Fruit fly (Drosophila melanogaster): ENCODE measurements around the gene Flad2.

Flad2 gene

dm6 chr2L:13412219-13412618 is at the start of gene Flad2:
Gene Flad2 (plus strand): TSS chr2L:13412519.
- TF ChIP-seq Dfd (GFP tag; optimal IDR thresholded peaks at IDR 0.05) (no peak), woc (GFP tag; optimal IDR thresholded peaks at IDR 0.05) (no peak), tai (GFP tag; optimal IDR thresholded peaks at IDR 0.05) (no peak), Vsx2 (GFP tag; optimal IDR thresholded peaks at IDR 0.05; ENCODE audit: partially characterized antibody) (no peak), usp (GFP tag; optimal IDR thresholded peaks at IDR 0.05) (no peak), sv (GFP tag; optimal IDR thresholded peaks at IDR 0.05) (no peak), CG9705 (GFP tag; optimal IDR thresholded peaks at IDR 0.05) (no peak), rgr (GFP tag; optimal IDR thresholded peaks at IDR 0.05) (no peak), Hr83 (GFP tag; optimal IDR thresholded peaks at IDR 0.05; ENCODE audit: poor library complexity, severe bottlenecking) (no peak), jim (GFP tag; optimal IDR thresholded peaks at IDR 0.05) (no peak), GATAd (GFP tag; optimal IDR thresholded peaks at IDR 0.05) (no peak), Myc (optimal IDR thresholded peaks at IDR 0.05) (no peak)

- no peak for TF ChIP-seq GATAd (GFP tag; optimal IDR thresholded peaks at IDR 0.05)
- no peak for TF ChIP-seq woc (GFP tag; optimal IDR thresholded peaks at IDR 0.05)
Observed at dm6 chr2L:13362953-13363352, 49.4 kb upstream of the Flad2 start.

- TF ChIP-seq psq (GFP tag; optimal IDR thresholded peaks at IDR 0.05) (peak; percentile 48), h (GFP tag; optimal IDR thresholded peaks at IDR 0.05) (peak; percentile 1), dmrt93B (GFP tag; optimal IDR thresholded peaks at IDR 0.05) (peak; percentile 53), br (GFP tag; optimal IDR thresholded peaks at IDR 0.05) (no peak), foxo (GFP tag; optimal IDR thresholded peaks at IDR 0.05) (peak in 1 of 2 experiments; percentile 62), brk (GFP tag; optimal IDR thresholded peaks at IDR 0.05) (peak; percentile 35), Dfd (GFP tag; optimal IDR thresholded peaks at IDR 0.05) (no peak), OdsH (GFP tag; optimal IDR thresholded peaks at IDR 0.05) (peak; percentile 20), ey (GFP tag; optimal IDR thresholded peaks at IDR 0.05) (peak; percentile 22), HLH106 (tag; optimal IDR thresholded peaks at IDR 0.05) (peak; percentile 82), sv (GFP tag; optimal IDR thresholded peaks at IDR 0.05) (peak; percentile 24), CG9705 (GFP tag; optimal IDR thresholded peaks at IDR 0.05) (peak; percentile 54), woc (GFP tag; optimal IDR thresholded peaks at IDR 0.05) (peak; percentile 46), fru (GFP tag; optimal IDR thresholded peaks at IDR 0.05) (no peak), Myc (optimal IDR thresholded peaks at IDR 0.05) (peak; percentile 90)
Observed at dm6 chr2L:13366109-13366747, 46.1 kb upstream of the Flad2 start, which contains the start of the genes Nnp-1 and Grx3. Gene Nnp-1 (minus strand): TSS chr2L:13366189. Gene Grx3 (plus strand): TSS chr2L:13366447.

DNA sequence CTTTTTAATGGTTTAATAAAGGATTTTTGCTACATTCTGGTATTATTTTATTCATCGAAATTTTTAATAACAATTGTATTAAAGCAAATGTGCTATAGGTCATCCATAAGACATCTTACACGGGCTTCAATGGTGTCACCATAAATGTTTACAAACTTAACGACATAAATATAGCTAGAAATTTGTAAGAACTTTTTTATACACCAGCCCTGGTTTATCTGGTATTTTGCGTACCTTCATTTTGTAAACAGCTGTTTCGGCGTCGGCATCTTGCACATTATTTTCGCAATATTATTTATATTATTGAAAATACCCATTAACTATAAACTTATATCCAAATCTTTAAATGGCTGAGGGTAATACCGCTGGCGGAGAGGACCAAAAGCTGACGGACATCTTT is 44.9 kb upstream of the Flad2 start, which contains the start of gene Tap42:
Gene Tap42 (plus strand): TSS at position 240 of the 400 bp plus-strand sequence.
- TF ChIP-seq sv (GFP tag; optimal IDR thresholded peaks at IDR 0.05) (peak; percentile 31), sage (GFP tag; optimal IDR thresholded peaks at IDR 0.05) (peak; percentile 76), h (GFP tag; optimal IDR thresholded peaks at IDR 0.05) (peak; percentile 17), rgr (GFP tag; optimal IDR thresholded peaks at IDR 0.05) (no peak), fru (GFP tag; optimal IDR thresholded peaks at IDR 0.05) (peak; percentile 3), foxo (GFP tag; optimal IDR thresholded peaks at IDR 0.05) (peak in 1 of 2 experiments; percentile 29), Sp1 (GFP tag; optimal IDR thresholded peaks at IDR 0.05) (peak; percentile 14), Hr78 (GFP tag; optimal IDR thresholded peaks at IDR 0.05) (no peak), brk (GFP tag; optimal IDR thresholded peaks at IDR 0.05) (peak; percentile 40), Myc (optimal IDR thresholded peaks at IDR 0.05) (peak; percentile 64), CG32264 (GFP tag; optimal IDR thresholded peaks at IDR 0.05) (no peak), Dfd (GFP tag; optimal IDR thresholded peaks at IDR 0.05) (no peak), lola (GFP tag; optimal IDR thresholded peaks at IDR 0.05) (no peak), woc (GFP tag; optimal IDR thresholded peaks at IDR 0.05) (peak; percentile 52)

dm6 chr2L:13368940-13369339 is 43.4 kb upstream of the Flad2 start, which contains the start of gene CG31855:
Gene CG31855 (plus strand): TSS chr2L:13369204.
- peak; percentile 44 for TF ChIP-seq jim (GFP tag; optimal IDR thresholded peaks at IDR 0.05)
- no peak for TF ChIP-seq pan (optimal IDR thresholded peaks at IDR 0.05)
- peak; percentile 84 for TF ChIP-seq woc (GFP tag; optimal IDR thresholded peaks at IDR 0.05)
- peak; percentile 67 for TF ChIP-seq GATAd (GFP tag; optimal IDR thresholded peaks at IDR 0.05)
- TF ChIP-seq fru (GFP tag; optimal IDR thresholded peaks at IDR 0.05), result peak; percentile 83
- TF ChIP-seq brk (GFP tag; optimal IDR thresholded peaks at IDR 0.05), result peak; percentile 88
- no peak for TF ChIP-seq tai (GFP tag; optimal IDR thresholded peaks at IDR 0.05)
- no peak for TF ChIP-seq Dif (GFP tag; optimal IDR thresholded peaks at IDR 0.05; ENCODE audit: partially characterized antibody)
- no peak for TF ChIP-seq N (GFP tag; optimal IDR thresholded peaks at IDR 0.05)
- peak; percentile 68 for TF ChIP-seq CG9705 (GFP tag; optimal IDR thresholded peaks at IDR 0.05)
- TF ChIP-seq Dfd (GFP tag; optimal IDR thresholded peaks at IDR 0.05), result no peak
- peak; percentile 75 for TF ChIP-seq psq (GFP tag; optimal IDR thresholded peaks at IDR 0.05)
- TF ChIP-seq dmrt93B (GFP tag; optimal IDR thresholded peaks at IDR 0.05), result peak; percentile 48
- no peak for TF ChIP-seq dl (GFP tag; optimal IDR thresholded peaks at IDR 0.05; ENCODE audit: insufficient read depth in 1 of 2, partially characterized antibody in 2 of 2)
- no peak for TF ChIP-seq Vsx2 (GFP tag; optimal IDR thresholded peaks at IDR 0.05; ENCODE audit: partially characterized antibody)
- TF ChIP-seq Myc (optimal IDR thresholded peaks at IDR 0.05), result no peak
- peak; percentile 95 for TF ChIP-seq Hnf4 (GFP tag; optimal IDR thresholded peaks at IDR 0.05)
- TF ChIP-seq usp (GFP tag; optimal IDR thresholded peaks at IDR 0.05), result no peak
- peak; percentile 5 for TF ChIP-seq CG32264 (GFP tag; optimal IDR thresholded peaks at IDR 0.05)
- TF ChIP-seq HLH106 (tag; optimal IDR thresholded peaks at IDR 0.05), result peak; percentile 78
- TF ChIP-seq OdsH (GFP tag; optimal IDR thresholded peaks at IDR 0.05), result peak; percentile 83
- TF ChIP-seq ey (GFP tag; optimal IDR thresholded peaks at IDR 0.05), result peak; percentile 71
- TF ChIP-seq CrebA (GFP tag; optimal IDR thresholded peaks at IDR 0.05; ENCODE audit: borderline replicate concordance), result no peak
- TF ChIP-seq Jra (GFP tag; optimal IDR thresholded peaks at IDR 0.05), result peak; percentile 85
- TF ChIP-seq Abd-B (GFP tag; optimal IDR thresholded peaks at IDR 0.05), result no peak
- TF ChIP-seq rgr (GFP tag; optimal IDR thresholded peaks at IDR 0.05), result peak; percentile 90
- TF ChIP-seq h (GFP tag; optimal IDR thresholded peaks at IDR 0.05), result peak; percentile 89
- TF ChIP-seq foxo (GFP tag; optimal IDR thresholded peaks at IDR 0.05), result peak in 1 of 2 experiments; percentile 90
- TF ChIP-seq Hr78 (GFP tag; optimal IDR thresholded peaks at IDR 0.05), result no peak
